Fruit fly (Drosophila melanogaster) whole organism, pupa: Measurements from ENCODE around the gene CG44174.

Experiments
- CG10348 ChIP-seq: fragments of 200-800 bp; sonication (Bioruptor generic); IDR thresholded peaks from 2 replicates; pipeline ENCODE4 v1.3.6; 2022; ENCODE audit warnings: missing biosample characterization, missing genetic modification characterization
- CG12605 ChIP-seq: fragments of 200-800 bp; sonication (Bioruptor generic); IDR thresholded peaks from 2 replicates; pipeline ENCODE4 v1.3.6; 2022; ENCODE audit warnings: missing biosample characterization, missing genetic modification characterization
- CG13204 ChIP-seq: fragments of 200-800 bp; sonication (Bioruptor generic); optimal IDR thresholded peaks from 2 replicates; lab custom pipeline; 2018; ENCODE audit warnings: missing biosample characterization, mild to moderate bottlenecking, missing genetic modification characterization, moderate library complexity
- CG14655 ChIP-seq: fragments of 200-800 bp; sonication (Bioruptor generic); optimal IDR thresholded peaks from 3 replicates; lab custom pipeline; 2017; ENCODE audit warnings: mild to moderate bottlenecking, missing biosample characterization, missing genetic modification reagents, missing genetic modification characterization
- CG15710 ChIP-seq: fragments of 200-800 bp; sonication (Bioruptor generic); optimal IDR thresholded peaks from 2 replicates; lab custom pipeline; 2018; ENCODE audit warnings: missing biosample characterization, mild to moderate bottlenecking, missing genetic modification characterization, moderate library complexity
- CG17806 ChIP-seq: fragments of 200-800 bp; sonication (Bioruptor generic); optimal IDR thresholded peaks from 2 replicates; lab custom pipeline; 2018; ENCODE audit warnings: missing biosample characterization, mild to moderate bottlenecking, missing genetic modification characterization, moderate library complexity
- CG32121 ChIP-seq: fragments of 200-800 bp; sonication (Bioruptor generic); IDR thresholded peaks from 2 replicates; pipeline ENCODE4 v1.3.6; 2022; ENCODE audit warnings: missing biosample characterization, missing genetic modification characterization
- CG34367 ChIP-seq: fragments of 200-800 bp; sonication (Bioruptor generic); optimal IDR thresholded peaks from 2 replicates; lab custom pipeline; 2018; ENCODE audit warnings: missing biosample characterization, mild to moderate bottlenecking, missing genetic modification characterization
- CG4496 ChIP-seq: fragments of 200-800 bp; sonication (Bioruptor generic); IDR thresholded peaks from 3 replicates; pipeline ENCODE4 v1.3.6; 2022; ENCODE audit warnings: missing biosample characterization, missing genetic modification characterization
- CG8159 ChIP-seq: fragments of 200-800 bp; sonication (Bioruptor generic); optimal IDR thresholded peaks from 3 replicates; lab custom pipeline; 2018; ENCODE audit warnings: missing biosample characterization, mild to moderate bottlenecking, missing genetic modification characterization, moderate library complexity
- CG8301 ChIP-seq: fragments of 200-800 bp; sonication (Bioruptor generic); optimal IDR thresholded peaks from 2 replicates; lab custom pipeline; 2018; ENCODE audit warnings: missing biosample characterization, mild to moderate bottlenecking, missing genetic modification characterization
- CG9948 ChIP-seq: fragments of 200-800 bp; sonication (Bioruptor generic); optimal IDR thresholded peaks from 2 replicates; lab custom pipeline; 2018; ENCODE audit warnings: missing biosample characterization, mild to moderate bottlenecking, missing genetic modification characterization, moderate library complexity
- D1 ChIP-seq: fragments of 200-800 bp; sonication (Bioruptor generic); optimal IDR thresholded peaks from 2 replicates; lab custom pipeline; 2018; ENCODE audit warnings: missing biosample characterization, mild to moderate bottlenecking, missing genetic modification characterization, moderate library complexity
- EcR ChIP-seq: fragments of 200-800 bp; sonication (Bioruptor generic); optimal IDR thresholded peaks from 3 replicates; lab custom pipeline; 2019; ENCODE audit warnings: missing biosample characterization, missing genetic modification characterization, mild to moderate bottlenecking, moderate library complexity, missing genetic modification reagents
- Ets98B ChIP-seq: fragments of 200-800 bp; sonication (Bioruptor generic); IDR thresholded peaks from 2 replicates; pipeline ENCODE4 v1.3.6; 2022; ENCODE audit warnings: missing biosample characterization, missing genetic modification characterization
- Pif1A ChIP-seq: fragments of 200-800 bp; sonication (Bioruptor generic); optimal IDR thresholded peaks from 3 replicates; lab custom pipeline; 2016; ENCODE audit warnings: missing biosample characterization, missing genetic modification characterization
- Pif1B ChIP-seq: fragments of 200-800 bp; sonication (Bioruptor generic); optimal IDR thresholded peaks from 3 replicates; lab custom pipeline; 2016; ENCODE audit warnings: missing biosample characterization, missing genetic modification characterization
- Snoo ChIP-seq: fragments of 200-800 bp; sonication (Bioruptor generic); optimal IDR thresholded peaks from 3 replicates; lab custom pipeline; 2017; ENCODE audit warnings: missing biosample characterization, mild to moderate bottlenecking, missing genetic modification characterization, inconsistent platforms
- fd96Ca ChIP-seq: fragments of 200-800 bp; sonication (Bioruptor generic); IDR thresholded peaks from 3 replicates; pipeline ENCODE4 v1.3.6; 2022; ENCODE audit warnings: missing biosample characterization, missing genetic modification characterization
- gl ChIP-seq: fragments of 200-800 bp; sonication (Bioruptor generic); optimal IDR thresholded peaks from 2 replicates; lab custom pipeline; 2018; ENCODE audit warnings: missing biosample characterization, mild to moderate bottlenecking, missing genetic modification characterization
- rn ChIP-seq: fragments of 200-800 bp; sonication (Bioruptor generic); IDR thresholded peaks from 2 replicates; pipeline ENCODE4 v1.3.6; 2022; ENCODE audit warnings: missing biosample characterization, missing genetic modification characterization

CG44174 gene

DNA sequence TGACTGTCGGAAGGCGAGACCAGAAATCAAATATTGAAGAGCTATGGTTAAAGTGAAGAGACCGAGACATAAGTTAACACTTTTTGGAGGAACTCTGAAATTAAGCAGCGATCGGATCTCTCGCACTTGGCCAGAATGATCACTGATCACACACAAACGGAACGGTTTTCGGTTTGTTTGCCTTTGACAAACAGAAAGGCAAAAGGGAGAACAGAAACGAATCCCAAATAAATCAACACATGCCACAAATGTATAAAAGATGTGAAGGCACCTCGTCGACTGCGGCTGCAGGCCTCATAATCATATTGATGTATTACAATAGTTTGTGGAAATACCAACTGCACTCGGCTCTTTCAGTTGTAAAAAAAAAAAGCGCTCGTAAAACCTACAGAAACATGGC is 707 bp upstream of the CG44174 start:
- TF ChIP-seq Pif1B (no peak), D1 (tag; lab: Kevin White, UChicago) (no peak), Snoo (no peak), Pif1A (GFP tag; lab: Kevin White, UChicago) (no peak), CG34367 (no peak), CG4496 (GFP tag; lab: Robert Waterston, UW) (no peak), CG13204 (GFP tag; lab: Kevin White, UChicago) (no peak), CG10348 (GFP tag; lab: Robert Waterston, UW) (no peak), CG15710 (tag; lab: Kevin White, UChicago) (no peak), CG17806 (tag; lab: Kevin White, UChicago) (no peak), Ets98B (GFP tag; lab: Robert Waterston, UW) (no peak), CG8159 (no peak), EcR (GFP tag; lab: Kevin White, UChicago) (no peak)

DNA sequence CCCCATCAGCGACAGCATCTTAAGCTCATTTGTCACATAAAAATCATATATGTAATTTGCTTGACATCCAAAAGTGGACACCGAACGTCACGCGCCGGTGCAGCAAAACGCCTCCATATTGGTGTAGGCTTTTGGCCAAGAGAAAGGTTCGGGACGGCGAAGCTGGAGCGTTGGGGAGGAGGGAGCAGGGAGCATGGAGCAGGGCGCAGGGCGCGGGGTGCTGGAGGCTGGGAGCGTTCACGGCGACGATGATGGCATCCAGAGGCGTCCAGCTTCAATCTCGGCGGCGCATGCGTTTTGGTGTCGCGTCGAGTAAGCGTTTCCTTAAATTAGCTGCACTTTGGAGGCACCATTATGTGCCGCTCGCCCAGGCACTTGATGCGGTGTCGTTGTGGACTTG is 3.6 kb downstream of the CG44174 start:
- no peak for TF ChIP-seq fd96Ca (GFP tag; lab: Robert Waterston, UW)
- no peak for TF ChIP-seq CG8159
- TF ChIP-seq CG9948 (tag; lab: Kevin White, UChicago) = no peak
- no peak for TF ChIP-seq Ets98B (GFP tag; lab: Robert Waterston, UW)
- TF ChIP-seq D1 (tag; lab: Kevin White, UChicago) = no peak
- TF ChIP-seq CG15710 (tag; lab: Kevin White, UChicago) = no peak
- no peak for TF ChIP-seq CG13204 (GFP tag; lab: Kevin White, UChicago)
- no peak for TF ChIP-seq rn (GFP tag; lab: Robert Waterston, UW)
- TF ChIP-seq CG17806 (tag; lab: Kevin White, UChicago) = no peak
- no peak for TF ChIP-seq Snoo
- no peak for TF ChIP-seq CG10348 (GFP tag; lab: Robert Waterston, UW)
- no peak for TF ChIP-seq gl (tag; lab: Kevin White, UChicago)
- no peak for TF ChIP-seq CG32121 (GFP tag; lab: Robert Waterston, UW)
- TF ChIP-seq CG12605 (GFP tag; lab: Robert Waterston, UW) = no peak
- TF ChIP-seq CG34367 = no peak
- no peak for TF ChIP-seq CG4496 (GFP tag; lab: Robert Waterston, UW)
- no peak for TF ChIP-seq EcR (GFP tag; lab: Kevin White, UChicago)
- TF ChIP-seq Pif1B = no peak
- TF ChIP-seq Pif1A (GFP tag; lab: Kevin White, UChicago) = no peak

DNA sequence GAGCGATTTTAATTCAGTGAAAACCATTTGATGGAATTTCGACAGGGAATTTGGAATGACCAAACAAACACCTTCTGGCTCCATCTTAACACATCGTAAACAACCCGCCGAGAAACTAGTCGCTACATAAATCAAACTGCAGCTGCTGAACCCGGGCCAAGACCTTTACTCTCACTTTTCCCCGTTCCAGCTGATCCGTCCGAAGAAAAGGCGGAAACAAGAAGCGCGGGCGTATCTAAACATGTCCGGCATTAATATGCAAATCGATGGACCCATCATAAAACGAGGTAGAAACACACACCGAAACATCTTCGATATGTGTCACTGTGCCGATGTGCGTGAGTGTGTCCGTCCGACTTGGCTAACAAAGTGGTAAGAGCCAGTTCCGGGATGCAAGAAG is 4.5 kb downstream of the CG44174 start:
- no peak for TF ChIP-seq D1 (tag; lab: Kevin White, UChicago)
- no peak for TF ChIP-seq CG17806 (tag; lab: Kevin White, UChicago)
- TF ChIP-seq Pif1A (GFP tag; lab: Kevin White, UChicago) = no peak
- TF ChIP-seq CG4496 (GFP tag; lab: Robert Waterston, UW) = no peak
- TF ChIP-seq gl (tag; lab: Kevin White, UChicago) = no peak
- TF ChIP-seq CG8301 = no peak
- TF ChIP-seq CG15710 (tag; lab: Kevin White, UChicago) = no peak
- no peak for TF ChIP-seq fd96Ca (GFP tag; lab: Robert Waterston, UW)
- TF ChIP-seq CG32121 (GFP tag; lab: Robert Waterston, UW) = no peak
- no peak for TF ChIP-seq CG14655 (GFP tag; lab: Kevin White, UChicago)
- no peak for TF ChIP-seq Ets98B (GFP tag; lab: Robert Waterston, UW)
- TF ChIP-seq CG8159 = no peak
- TF ChIP-seq CG10348 (GFP tag; lab: Robert Waterston, UW) = no peak
- TF ChIP-seq rn (GFP tag; lab: Robert Waterston, UW) = no peak

DNA sequence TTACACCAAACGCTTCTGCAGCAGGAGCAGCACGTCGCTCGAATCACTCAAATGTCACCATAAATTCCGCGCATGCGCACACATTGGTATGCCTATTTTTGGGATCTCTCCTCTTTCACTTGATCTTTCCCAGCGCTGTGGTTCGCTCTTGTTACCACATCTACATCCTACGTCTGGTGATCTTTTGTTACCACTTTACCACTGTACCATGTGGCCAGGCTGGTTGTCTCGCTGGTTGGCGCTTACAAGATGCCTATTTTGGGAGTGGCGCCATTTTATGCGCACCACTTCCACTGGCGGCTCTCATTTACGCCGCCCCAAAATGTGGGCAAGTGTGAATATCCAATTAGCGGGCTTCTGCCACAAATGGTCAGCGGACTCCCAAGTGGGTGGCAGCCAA is 9.8 kb downstream of the CG44174 start:
- no peak for TF ChIP-seq fd96Ca (GFP tag; lab: Robert Waterston, UW)
- TF ChIP-seq EcR (GFP tag; lab: Kevin White, UChicago) = no peak
- no peak for TF ChIP-seq gl (tag; lab: Kevin White, UChicago)
- no peak for TF ChIP-seq rn (GFP tag; lab: Robert Waterston, UW)
- no peak for TF ChIP-seq CG4496 (GFP tag; lab: Robert Waterston, UW)
- TF ChIP-seq CG13204 (GFP tag; lab: Kevin White, UChicago) = no peak
- no peak for TF ChIP-seq CG32121 (GFP tag; lab: Robert Waterston, UW)
- no peak for TF ChIP-seq CG14655 (GFP tag; lab: Kevin White, UChicago)
- no peak for TF ChIP-seq CG9948 (tag; lab: Kevin White, UChicago)
- TF ChIP-seq CG34367 = no peak
- TF ChIP-seq CG12605 (GFP tag; lab: Robert Waterston, UW) = no peak
- no peak for TF ChIP-seq Snoo
- TF ChIP-seq CG17806 (tag; lab: Kevin White, UChicago) = no peak
- TF ChIP-seq, all 21 proteins: peak for 0

DNA sequence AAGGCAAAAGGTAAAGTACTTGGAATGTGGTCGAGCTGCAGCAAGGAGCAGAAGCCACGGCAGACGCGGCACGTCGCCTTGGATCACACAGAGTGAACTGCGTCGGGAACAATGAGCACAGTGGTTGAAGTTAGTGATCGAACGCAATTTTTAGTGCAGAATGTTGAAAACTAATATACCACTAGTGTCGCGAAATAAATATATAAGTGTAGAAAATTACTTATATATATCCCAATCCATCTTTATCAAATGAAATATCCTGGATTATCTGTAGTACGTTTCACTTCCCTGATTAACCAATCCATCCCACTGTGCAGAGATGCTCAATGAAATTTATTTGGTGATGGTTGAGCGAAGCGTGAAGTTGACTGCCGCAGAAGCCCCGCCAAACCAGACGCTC is 11.0 kb downstream of the CG44174 start:
- TF ChIP-seq D1 (tag; lab: Kevin White, UChicago) (peak; percentile 73), CG12605 (GFP tag; lab: Robert Waterston, UW) (no peak), Pif1A (GFP tag; lab: Kevin White, UChicago) (peak; percentile 71), Snoo (peak; percentile 88), CG15710 (tag; lab: Kevin White, UChicago) (peak; percentile 87), CG13204 (GFP tag; lab: Kevin White, UChicago) (peak; percentile 78), rn (GFP tag; lab: Robert Waterston, UW) (no peak), CG8301 (peak; percentile 48), CG9948 (tag; lab: Kevin White, UChicago) (peak; percentile 87), CG14655 (GFP tag; lab: Kevin White, UChicago) (peak; percentile 70), CG32121 (GFP tag; lab: Robert Waterston, UW) (no peak), Pif1B (peak; percentile 78), CG8159 (peak; percentile 92), CG10348 (GFP tag; lab: Robert Waterston, UW) (no peak), Ets98B (GFP tag; lab: Robert Waterston, UW) (no peak), CG34367 (peak; percentile 90), gl (tag; lab: Kevin White, UChicago) (peak; percentile 79), CG4496 (GFP tag; lab: Robert Waterston, UW) (peak; percentile 71), CG17806 (tag; lab: Kevin White, UChicago) (peak; percentile 89), fd96Ca (GFP tag; lab: Robert Waterston, UW) (0 out of 3 replicates have a peak, but pooled peaks have one; percentile 54), EcR (GFP tag; lab: Kevin White, UChicago) (peak; percentile 5)
